Worm (Caenorhabditis elegans) whole organism, late embryonic: ENCODE measurements around the gene chtb-3.

Source experiments
- dmd-4 ChIP-seq: sonication (generic microtip); optimal IDR thresholded peaks from 2 replicates; lab custom pipeline; 2016; ENCODE audit warnings: borderline replicate concordance, missing genetic modification characterization, missing compliant biosample characterization
- eyg-1 ChIP-seq: sonication (generic microtip); optimal IDR thresholded peaks from 2 replicates; lab custom pipeline; 2016; ENCODE audit warnings: missing genotype, missing genetic modification characterization, missing compliant biosample characterization

- no peak for TF ChIP-seq dmd-4
- TF ChIP-seq eyg-1 (tag; lab: Kevin White, UChicago), result no peak
These were observed 26.3 kb upstream of the chtb-3 start for ce11 chrX:6345785-6346184.
